Fruit fly (Drosophila melanogaster): ENCODE results near the gene CG33543.

CG33543 gene

DNA sequence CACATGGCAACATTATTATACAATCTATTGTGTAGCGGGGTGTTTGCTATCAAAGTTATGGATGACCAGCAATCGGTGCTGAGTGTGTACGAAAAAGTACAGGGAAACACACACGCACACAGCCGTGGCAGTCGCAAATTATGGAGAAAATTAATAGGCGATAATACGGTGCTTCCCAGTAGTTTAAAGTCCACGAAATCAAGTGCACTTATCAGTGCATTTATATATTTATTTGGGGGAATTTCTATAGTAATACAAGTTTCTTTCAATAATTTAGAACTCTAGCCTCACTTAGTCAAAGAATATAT, 32.8 kb upstream of the CG33543 start:
- TF ChIP-seq kay (GFP tag; ENCODE audit: borderline replicate concordance) (peak; percentile 62), Hr96 (GFP tag; optimal IDR thresholded peaks at IDR 0.05) (no peak), bab1 (GFP tag; optimal IDR thresholded peaks at IDR 0.05) (peak; percentile 15)

DNA sequence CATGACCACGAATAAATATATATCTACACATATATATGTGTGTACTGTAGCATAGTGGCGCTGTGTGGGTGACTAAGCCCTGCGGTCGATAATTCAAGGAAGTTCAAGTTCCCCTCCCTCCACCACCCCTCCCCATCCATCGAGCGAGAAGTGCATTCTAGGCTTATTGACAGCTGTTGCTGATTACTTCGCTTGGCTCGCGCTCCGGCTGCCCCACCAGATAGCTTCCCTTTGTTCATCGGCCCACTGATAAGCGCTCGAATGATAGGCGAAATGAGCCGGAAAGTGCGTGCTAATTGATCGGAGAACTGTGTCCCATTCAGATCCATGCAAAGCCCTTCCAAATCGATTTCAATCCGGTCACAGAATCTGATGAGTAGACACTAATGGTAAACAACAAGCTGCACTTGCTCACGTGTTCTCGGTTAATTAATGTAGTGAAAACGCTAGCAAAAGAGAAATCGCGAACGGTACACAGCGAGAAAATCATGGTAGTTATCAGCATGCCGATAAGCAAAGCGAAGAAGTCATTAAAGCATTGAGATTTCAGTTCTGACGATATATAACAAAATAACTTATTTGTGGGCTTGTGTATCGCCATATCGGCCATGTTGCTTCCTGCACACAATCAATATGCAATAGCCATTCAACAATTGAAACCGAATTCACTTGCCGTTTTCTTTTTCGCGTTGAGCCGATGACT, 32.3 kb upstream of the CG33543 start:
- TF ChIP-seq CG14711 (tag; optimal IDR thresholded peaks at IDR 0.05) (peak; percentile 57), CG33017 (tag; optimal IDR thresholded peaks at IDR 0.05) (no peak), CG7045 (GFP tag; optimal IDR thresholded peaks at IDR 0.05) (no peak), CG5204 (GFP tag; optimal IDR thresholded peaks at IDR 0.05) (no peak), CG11617 (GFP tag; optimal IDR thresholded peaks at IDR 0.05) (peak; percentile 2), CG12768 (GFP tag; optimal IDR thresholded peaks at IDR 0.05) (peak; percentile 20), ovo (GFP tag; optimal IDR thresholded peaks at IDR 0.05) (no peak), CG7101 (tag; optimal IDR thresholded peaks at IDR 0.05) (no peak), cnc (optimal IDR thresholded peaks at IDR 0.05) (peak in 1 of 2 experiments; percentile 21), Hr96 (GFP tag; optimal IDR thresholded peaks at IDR 0.05) (no peak), bab1 (GFP tag; optimal IDR thresholded peaks at IDR 0.05) (peak; percentile 47), tj (GFP tag; optimal IDR thresholded peaks at IDR 0.05) (peak; percentile 90), cic (GFP tag; optimal IDR thresholded peaks at IDR 0.05) (peak; percentile 49), pad (GFP tag; optimal IDR thresholded peaks at IDR 0.05) (peak; percentile 20), Clk (GFP tag; optimal IDR thresholded peaks at IDR 0.05) (no peak)

DNA sequence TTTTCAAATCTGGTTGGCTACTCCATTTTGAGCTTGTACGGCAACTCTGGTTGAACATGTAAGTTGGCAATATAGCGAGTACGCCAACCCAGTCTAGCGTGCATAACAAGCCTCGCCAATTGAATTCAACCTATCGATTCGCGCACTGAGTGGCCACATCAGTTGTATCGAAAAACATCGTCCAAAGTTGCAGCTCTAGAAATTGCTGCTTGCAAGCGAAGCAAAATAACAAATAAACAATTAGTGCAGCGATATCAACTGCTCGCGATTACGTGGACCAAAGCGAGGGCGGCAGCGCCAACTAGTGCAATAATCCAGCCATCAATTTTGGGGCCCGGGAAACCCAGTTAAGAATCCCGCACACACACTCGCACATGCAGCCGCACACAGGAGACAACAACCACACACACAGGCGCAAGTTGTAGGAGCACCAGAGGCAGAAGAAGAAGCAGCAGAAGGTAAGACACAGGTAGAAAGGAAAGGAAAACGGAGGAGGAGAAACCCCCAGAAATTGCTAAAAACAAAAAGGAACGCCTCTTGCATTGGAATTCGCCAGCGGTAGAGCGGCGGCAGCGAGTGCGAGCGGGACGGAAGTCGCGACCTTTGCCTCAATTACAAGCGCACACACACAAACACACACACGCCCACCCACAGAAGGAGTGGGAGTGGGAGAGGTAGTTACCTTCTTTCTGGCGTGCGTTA, 31.6 kb upstream of the CG33543 start:
- no peak for TF ChIP-seq CG33017 (tag; optimal IDR thresholded peaks at IDR 0.05)
- peak; percentile 26 for TF ChIP-seq Mnt (GFP tag; optimal IDR thresholded peaks at IDR 0.05)
- TF ChIP-seq kay (GFP tag; ENCODE audit: borderline replicate concordance) = no peak
- peak; percentile 46 for TF ChIP-seq Crg-1 (GFP tag; optimal IDR thresholded peaks at IDR 0.05)
- TF ChIP-seq CG1620 (GFP tag; optimal IDR thresholded peaks at IDR 0.05) = peak; percentile 32
- no peak for TF ChIP-seq CG11617 (GFP tag; optimal IDR thresholded peaks at IDR 0.05)
- no peak for TF ChIP-seq CG5204 (GFP tag; optimal IDR thresholded peaks at IDR 0.05)
- TF ChIP-seq CG7101 (tag; optimal IDR thresholded peaks at IDR 0.05) = peak; percentile 31
- peak; percentile 26 for TF ChIP-seq Hr96 (GFP tag; optimal IDR thresholded peaks at IDR 0.05)
- peak; percentile 94 for TF ChIP-seq tj (GFP tag; optimal IDR thresholded peaks at IDR 0.05)
- TF ChIP-seq cic (GFP tag; optimal IDR thresholded peaks at IDR 0.05) = no peak
- TF ChIP-seq ovo (GFP tag; optimal IDR thresholded peaks at IDR 0.05) = no peak
- no peak for TF ChIP-seq CG7045 (GFP tag; optimal IDR thresholded peaks at IDR 0.05)
- no peak for TF ChIP-seq toe (GFP tag; optimal IDR thresholded peaks at IDR 0.05)
- no peak for TF ChIP-seq Clk (GFP tag; optimal IDR thresholded peaks at IDR 0.05)
- no peak for TF ChIP-seq cnc (optimal IDR thresholded peaks at IDR 0.05)
- TF ChIP-seq bab1 (GFP tag; optimal IDR thresholded peaks at IDR 0.05) = peak; percentile 62
- peak; percentile 16 for TF ChIP-seq pad (GFP tag; optimal IDR thresholded peaks at IDR 0.05)
- TF ChIP-seq CG12768 (GFP tag; optimal IDR thresholded peaks at IDR 0.05) = peak; percentile 28
- TF ChIP-seq CG14711 (tag; optimal IDR thresholded peaks at IDR 0.05) = peak; percentile 64

DNA sequence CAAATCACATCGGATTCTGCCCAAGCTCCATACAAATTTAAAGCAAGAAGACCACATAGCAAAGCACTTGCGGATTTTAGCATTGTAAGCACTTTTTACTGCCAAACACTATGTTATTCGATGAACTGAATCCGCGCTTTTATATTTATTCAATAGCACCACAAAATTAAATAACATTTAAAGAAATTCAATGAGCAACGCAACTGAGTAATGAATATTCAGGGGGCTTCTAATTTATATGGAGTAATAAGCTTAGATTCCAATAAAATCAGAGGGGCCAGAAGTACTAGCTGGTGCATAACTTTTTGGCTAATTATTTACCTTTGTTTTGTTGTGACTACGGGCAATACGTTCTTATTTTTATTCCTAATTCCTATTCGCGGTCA, 31.0 kb upstream of the CG33543 start, which contains the start of gene lectin-22C:
TSS of gene lectin-22C (minus strand) at position 101 of the 386 bp plus-strand sequence.
- TF ChIP-seq toe (GFP tag; optimal IDR thresholded peaks at IDR 0.05) = no peak
- TF ChIP-seq pad (GFP tag; optimal IDR thresholded peaks at IDR 0.05) = no peak
- TF ChIP-seq CG5204 (GFP tag; optimal IDR thresholded peaks at IDR 0.05) = no peak
- no peak for TF ChIP-seq Mnt (GFP tag; optimal IDR thresholded peaks at IDR 0.05)
- no peak for TF ChIP-seq CG11617 (GFP tag; optimal IDR thresholded peaks at IDR 0.05)

DNA sequence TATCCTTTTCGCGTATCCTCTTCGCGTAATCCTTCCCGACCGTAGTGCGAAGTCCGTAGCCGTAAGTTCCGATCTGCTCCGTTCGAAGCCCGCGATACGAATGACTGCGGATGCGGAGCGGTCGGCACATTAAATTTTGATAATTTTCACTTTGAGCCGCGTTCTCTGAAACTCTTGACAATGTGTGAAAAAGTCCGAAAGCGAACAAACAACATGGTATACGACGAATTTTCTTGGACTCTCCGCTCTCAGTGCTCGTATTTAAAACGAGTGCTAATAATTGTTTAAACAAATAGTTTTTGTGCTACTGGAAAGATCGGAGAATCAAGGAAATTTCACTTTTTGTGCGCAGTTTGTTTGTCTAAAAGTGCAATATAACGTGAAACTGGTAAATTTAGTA, 29.8 kb upstream of the CG33543 start, which contains the start of gene CG42296:
TSS of gene CG42296 (minus strand) at position 101 of the 400 bp plus-strand sequence.
- TF ChIP-seq toe (GFP tag; optimal IDR thresholded peaks at IDR 0.05) (no peak), cic (GFP tag; optimal IDR thresholded peaks at IDR 0.05) (no peak), bab1 (GFP tag; optimal IDR thresholded peaks at IDR 0.05) (no peak), cnc (optimal IDR thresholded peaks at IDR 0.05) (no peak), CG7045 (GFP tag; optimal IDR thresholded peaks at IDR 0.05) (no peak), CG12768 (GFP tag; optimal IDR thresholded peaks at IDR 0.05) (no peak)

DNA sequence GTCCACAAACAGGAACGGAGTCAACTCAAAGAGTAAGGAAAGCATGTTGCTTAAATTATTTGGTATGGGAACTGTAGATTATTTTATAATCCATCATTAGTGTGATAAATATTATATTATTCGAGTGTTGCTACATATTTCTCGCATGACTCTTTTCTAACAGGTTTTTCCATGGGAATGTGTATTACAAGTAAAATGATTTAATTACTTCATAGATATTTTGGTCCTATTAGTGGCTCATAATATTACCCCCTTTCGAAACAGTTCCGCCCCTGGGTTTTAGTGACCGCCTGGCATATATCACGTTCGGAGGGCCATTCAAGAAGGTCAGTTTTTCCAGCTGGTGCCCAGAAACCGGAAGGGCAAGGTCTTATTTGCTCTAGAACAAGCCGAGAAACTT, 26.0 kb upstream of the CG33543 start:
- TF ChIP-seq pad (GFP tag; optimal IDR thresholded peaks at IDR 0.05) (no peak), bab1 (GFP tag; optimal IDR thresholded peaks at IDR 0.05) (peak; percentile 5)

DNA sequence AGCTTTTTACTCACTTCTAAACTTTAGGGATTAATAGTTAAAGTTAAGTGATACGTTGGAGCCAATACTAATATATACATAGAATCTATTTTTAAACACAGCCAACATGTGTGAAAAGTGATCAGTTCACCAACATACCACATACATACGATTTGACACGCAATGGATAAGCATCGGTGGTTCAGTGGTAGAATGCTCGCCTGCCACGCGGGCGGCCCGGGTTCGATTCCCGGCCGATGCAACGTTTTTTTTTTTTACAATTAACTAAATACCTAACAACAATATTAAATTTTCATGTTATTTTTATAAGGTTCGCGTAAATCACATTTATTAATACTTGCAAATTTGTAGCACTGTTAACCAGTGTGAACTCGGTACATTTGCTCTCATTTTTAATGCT, 25.4 kb upstream of the CG33543 start:
- TF ChIP-seq CG7101 (tag; optimal IDR thresholded peaks at IDR 0.05) (no peak), CG5204 (GFP tag; optimal IDR thresholded peaks at IDR 0.05) (no peak), toe (GFP tag; optimal IDR thresholded peaks at IDR 0.05) (no peak), CG7045 (GFP tag; optimal IDR thresholded peaks at IDR 0.05) (no peak), kay (GFP tag; ENCODE audit: borderline replicate concordance) (no peak), Mnt (GFP tag; optimal IDR thresholded peaks at IDR 0.05) (no peak), cic (GFP tag; optimal IDR thresholded peaks at IDR 0.05) (no peak), CG11617 (GFP tag; optimal IDR thresholded peaks at IDR 0.05) (no peak), Crg-1 (GFP tag; optimal IDR thresholded peaks at IDR 0.05) (no peak), ovo (GFP tag; optimal IDR thresholded peaks at IDR 0.05) (no peak), pad (GFP tag; optimal IDR thresholded peaks at IDR 0.05) (no peak), bab1 (GFP tag; optimal IDR thresholded peaks at IDR 0.05) (no peak), tj (GFP tag; optimal IDR thresholded peaks at IDR 0.05) (no peak), CG12768 (GFP tag; optimal IDR thresholded peaks at IDR 0.05) (no peak), CG14711 (tag; optimal IDR thresholded peaks at IDR 0.05) (no peak), Clk (GFP tag; optimal IDR thresholded peaks at IDR 0.05) (no peak), Hr96 (GFP tag; optimal IDR thresholded peaks at IDR 0.05) (no peak)

All from whole organism, adult.